Fruit fly (Drosophila melanogaster) ovary, adult (tissue): ENCODE measurements around the gene alpha-Est10.

ENCODE experiments used
- CG17801 ChIP-seq: fragments of 200-800 bp; optimal IDR thresholded peaks from 2 replicates; lab custom pipeline; 2019; ENCODE audit warnings: missing biosample characterization, mild to moderate bottlenecking, missing genetic modification characterization, moderate library complexity; ENCODE audit not compliant: partially characterized antibody

Gene alpha-Est10

dm6 chr3R:7504989-7505761 is 11.5 kb upstream of the alpha-Est10 start, which contains the start of gene alpha-Est9:
TSS of gene alpha-Est9 (minus strand) at chr3R:7505098.
- peak; percentile 27 for TF ChIP-seq CG17801 (GFP tag; lab: Kevin White, UChicago)

- TF ChIP-seq CG17801 (GFP tag; lab: Kevin White, UChicago) = no peak
These were observed 9.6 kb upstream of the alpha-Est10 start for dm6 chr3R:7503216-7503615.

dm6 chr3R:7502276-7502675 is 8.6 kb upstream of the alpha-Est10 start, which contains the start of gene Mics1:
TSS of gene Mics1 (minus strand) at chr3R:7502376.
- no peak for TF ChIP-seq CG17801 (GFP tag; lab: Kevin White, UChicago)

DNA sequence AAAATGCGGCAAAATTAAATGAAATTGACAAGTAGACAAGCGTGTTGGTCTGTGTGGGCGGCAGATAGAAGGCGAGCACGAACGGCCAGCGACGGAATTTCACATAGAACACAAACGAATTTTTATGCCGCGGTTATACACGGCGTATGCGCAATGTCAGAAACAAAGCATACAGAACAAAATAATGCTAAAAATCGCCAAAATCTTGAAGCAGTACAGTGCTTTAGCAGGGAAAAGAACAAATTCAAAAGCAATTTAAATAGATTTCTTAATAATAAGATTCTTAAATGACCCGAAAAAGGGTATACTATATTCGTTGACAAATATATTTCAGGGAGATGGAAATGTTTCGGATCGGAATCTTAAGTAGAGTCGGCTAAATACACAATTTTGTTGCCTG is 6.9 kb upstream of the alpha-Est10 start:
- TF ChIP-seq CG17801 (GFP tag; lab: Kevin White, UChicago) = no peak

DNA sequence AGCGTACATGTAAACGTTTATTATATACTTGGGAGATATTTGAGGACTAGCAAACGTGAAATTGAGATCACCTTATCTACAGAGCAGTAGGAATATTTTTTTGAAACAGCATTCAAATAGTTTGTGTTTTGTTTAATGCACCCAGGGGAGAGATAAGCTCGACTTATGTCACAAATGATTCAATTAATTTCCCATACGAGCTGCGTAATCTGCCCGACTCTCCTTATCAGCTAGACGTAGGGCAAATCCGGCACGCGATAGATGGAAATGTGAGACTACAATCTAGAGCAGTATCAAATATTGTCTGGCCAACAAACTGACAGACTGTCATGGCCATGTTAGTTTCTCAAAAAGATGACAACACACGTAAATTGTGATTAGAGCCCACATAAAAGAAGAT is 5.8 kb upstream of the alpha-Est10 start:
- no peak for TF ChIP-seq CG17801 (GFP tag; lab: Kevin White, UChicago)

dm6 chr3R:7497488-7497887 is 3.8 kb upstream of the alpha-Est10 start:
- TF ChIP-seq CG17801 (GFP tag; lab: Kevin White, UChicago) = peak; percentile 61

DNA sequence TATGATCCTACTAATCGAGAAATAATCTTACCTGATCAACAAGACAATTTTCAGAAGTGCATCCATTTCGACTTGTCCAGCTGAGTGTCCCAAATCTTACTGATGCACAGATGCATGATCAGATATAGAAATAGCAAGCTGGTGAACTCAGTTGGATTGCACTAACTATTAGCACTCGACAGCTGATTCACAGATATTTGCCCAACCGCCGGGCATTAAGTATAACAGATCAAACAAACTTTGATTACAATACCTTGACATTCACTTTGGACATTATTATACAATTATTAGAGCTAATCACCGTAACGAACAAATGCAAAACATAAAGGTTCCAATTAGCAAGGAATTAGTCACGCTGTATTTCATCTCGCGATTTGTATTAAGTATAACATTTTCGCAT is 474 bp downstream of the alpha-Est10 start, which contains the start of gene CG42656:
Gene CG42656, minus strand, starts transcription at position 101 of the 400 bp plus-strand sequence.
- no peak for TF ChIP-seq CG17801 (GFP tag; lab: Kevin White, UChicago)

dm6 chr3R:7492099-7492498 is 1.5 kb downstream of the alpha-Est10 start:
- no peak for TF ChIP-seq CG17801 (GFP tag; lab: Kevin White, UChicago)

DNA sequence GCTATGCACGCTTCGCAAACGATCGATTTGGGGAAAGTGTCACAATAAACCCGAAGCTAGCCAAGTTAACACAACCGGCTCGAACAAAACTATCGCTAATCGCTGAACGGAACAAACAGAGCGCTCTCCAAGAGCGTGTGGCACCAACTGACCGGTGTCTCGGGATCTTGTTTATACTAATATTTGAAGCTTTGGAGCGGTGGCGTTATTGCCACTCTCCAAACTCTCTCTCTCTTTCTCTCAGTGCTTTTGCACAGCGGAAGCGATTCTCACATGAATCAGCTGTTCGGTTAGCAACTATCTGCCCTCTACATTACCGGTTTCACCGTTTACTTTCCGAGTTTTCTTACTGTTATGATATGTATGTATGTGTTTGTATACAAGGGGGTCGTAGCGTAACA is 2.2 kb downstream of the alpha-Est10 start:
- peak; percentile 60 for TF ChIP-seq CG17801 (GFP tag; lab: Kevin White, UChicago)

DNA sequence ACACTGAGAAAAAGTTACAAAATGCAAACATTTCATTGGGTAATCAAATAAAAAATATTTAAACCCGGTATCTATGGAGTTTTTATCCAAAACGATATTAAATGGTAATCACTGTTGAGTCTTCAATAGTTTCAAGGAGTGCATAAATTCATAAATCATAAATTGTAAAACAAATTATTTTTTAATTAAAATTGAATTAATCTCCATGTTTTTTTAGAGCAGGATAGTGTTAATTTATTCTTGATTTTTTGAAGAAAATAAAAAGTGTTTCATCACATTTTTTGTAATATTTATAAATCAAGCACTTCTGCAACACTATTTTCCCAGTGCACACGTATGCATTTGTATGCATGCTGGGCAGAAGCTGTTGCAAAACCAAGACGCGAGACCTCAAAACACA is 2.8 kb downstream of the alpha-Est10 start:
- TF ChIP-seq CG17801 (GFP tag; lab: Kevin White, UChicago) = peak; percentile 52

DNA sequence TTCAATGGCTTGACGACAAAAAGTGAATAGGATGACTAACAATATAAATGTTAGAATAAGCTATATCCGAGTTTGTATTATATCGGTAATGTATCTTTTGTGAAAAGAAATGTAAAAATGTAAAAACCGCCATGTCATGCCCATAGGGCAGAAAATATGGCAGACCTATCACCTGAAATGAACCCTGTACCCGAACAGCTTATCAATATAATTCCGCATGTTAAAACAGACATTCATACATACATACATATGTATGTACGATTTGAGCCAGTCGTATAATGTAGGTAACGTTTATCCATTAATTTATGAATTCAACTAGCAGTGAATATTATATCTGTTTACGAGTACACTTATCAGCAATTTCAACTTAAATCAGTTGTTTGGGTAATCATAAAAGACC is 3.7 kb downstream of the alpha-Est10 start:
- TF ChIP-seq CG17801 (GFP tag; lab: Kevin White, UChicago) = peak; percentile 53

- TF ChIP-seq CG17801 (GFP tag; lab: Kevin White, UChicago) = no peak
These were observed 17.9 kb downstream of the alpha-Est10 start for dm6 chr3R:7475708-7476107.

DNA sequence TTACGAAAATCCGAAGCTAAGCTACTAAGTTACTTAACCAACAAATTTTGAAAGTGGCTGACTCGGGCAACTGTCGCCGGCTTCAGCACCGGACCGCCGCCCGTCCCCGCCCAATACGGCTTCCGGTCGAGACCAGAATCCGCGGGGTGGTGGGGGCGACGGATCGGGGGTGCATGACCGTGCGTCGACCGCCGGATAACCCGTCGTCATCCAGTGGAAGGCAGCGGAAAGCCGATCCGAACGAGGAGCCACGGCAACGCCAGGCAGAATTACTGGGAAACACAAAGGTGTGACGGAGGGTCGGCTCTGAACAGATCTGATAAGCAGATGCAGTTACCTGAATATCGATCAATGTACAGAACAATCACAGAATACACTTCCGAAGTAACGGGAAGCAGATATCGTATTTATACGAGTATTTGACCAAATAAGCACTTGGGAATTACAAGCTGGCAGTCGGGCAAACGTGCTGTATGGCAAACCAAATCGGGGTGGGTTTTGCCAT is 19.0 kb downstream of the alpha-Est10 start:
- peak; percentile 81 for TF ChIP-seq CG17801 (GFP tag; lab: Kevin White, UChicago)

DNA sequence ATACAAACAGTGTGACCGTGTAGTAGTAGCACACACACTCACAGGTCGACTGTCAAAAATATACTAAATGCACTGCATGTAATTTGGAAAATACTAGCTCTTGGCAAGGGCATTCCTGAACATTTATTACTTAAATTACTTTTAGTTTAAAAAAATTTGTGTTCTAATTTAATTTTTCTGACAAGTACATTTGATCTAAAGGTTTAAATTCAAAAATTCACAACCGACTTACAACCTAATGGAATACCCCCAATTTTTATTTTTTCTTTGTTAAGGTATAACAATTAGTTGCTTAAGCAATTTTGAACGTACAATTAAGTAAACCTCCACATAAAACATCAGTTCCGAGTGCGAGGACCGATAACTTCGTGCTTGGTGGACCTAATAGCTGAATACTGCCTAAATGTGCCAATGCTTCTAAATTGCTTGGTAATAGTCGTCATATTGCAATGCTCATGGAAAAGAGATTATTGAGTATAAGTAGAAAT is 19.8 kb downstream of the alpha-Est10 start, which contains the start of gene CG1142:
Gene CG1142, minus strand, starts transcription at position 15 of the 488 bp plus-strand sequence.
- TF ChIP-seq CG17801 (GFP tag; lab: Kevin White, UChicago) = peak; percentile 99

DNA sequence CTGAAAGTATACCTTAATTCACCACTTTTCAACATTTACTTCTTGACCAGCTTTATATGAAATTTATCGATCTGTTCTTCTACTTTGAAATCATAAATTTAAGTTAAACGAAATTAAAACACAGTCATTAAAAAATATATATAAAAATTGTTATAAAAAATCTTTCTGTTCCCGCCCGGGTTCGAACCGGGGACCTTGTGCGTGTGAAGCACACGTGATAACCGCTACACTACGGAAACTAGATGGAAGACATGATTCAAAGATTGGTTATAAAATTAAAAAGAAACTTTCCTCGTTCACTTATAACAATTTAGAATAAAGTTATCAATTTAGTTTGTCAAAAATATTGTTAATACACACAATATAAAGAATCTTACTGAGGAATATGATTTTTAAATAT is 21.8 kb downstream of the alpha-Est10 start:
- TF ChIP-seq CG17801 (GFP tag; lab: Kevin White, UChicago) = no peak

DNA sequence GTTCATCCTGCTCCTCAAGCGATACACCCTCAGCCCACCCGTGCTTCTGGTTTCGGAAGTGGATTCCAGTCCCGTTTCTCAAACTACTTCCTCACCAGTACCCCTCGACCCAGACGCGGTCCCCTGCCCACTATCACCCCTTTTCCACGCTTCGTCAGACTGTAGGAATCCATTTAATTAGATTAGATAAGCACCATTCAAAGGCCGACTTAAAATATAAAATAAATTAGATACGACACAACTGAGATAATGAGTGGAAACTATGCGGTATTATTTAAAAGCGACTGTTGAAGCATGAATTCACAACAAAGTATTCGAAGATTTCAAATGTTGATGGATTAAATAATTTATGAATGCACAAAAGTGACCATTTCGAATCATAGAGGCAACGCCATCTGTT is 52.3 kb downstream of the alpha-Est10 start:
- no peak for TF ChIP-seq CG17801 (GFP tag; lab: Kevin White, UChicago)
